Worm (Caenorhabditis elegans) whole organism, L3 larva: Measurements from ENCODE around the gene K04F1.9.

ENCODE experiments used
- R02D3.7 ChIP-seq: fragments of 150-350 bp; optimal IDR thresholded peaks from 2 replicates; lab custom pipeline; 2014; ENCODE audit warnings: missing biosample characterization, missing genetic modification characterization
- ZK546.5 ChIP-seq: sonication (generic microtip); optimal IDR thresholded peaks from 2 replicates; lab custom pipeline; 2017; ENCODE audit warnings: missing biosample characterization, missing genetic modification characterization
- aly-2 ChIP-seq: fragments of 150-350 bp; optimal IDR thresholded peaks from 2 replicates; lab custom pipeline; 2014; ENCODE audit warnings: missing biosample characterization, missing genetic modification characterization
- ama-1 ChIP-seq: fragments of 150-350 bp; optimal IDR thresholded peaks from 2 replicates; lab custom pipeline; 2018
- ceh-16 ChIP-seq: sonication (generic microtip); optimal IDR thresholded peaks from 2 replicates; lab custom pipeline; 2017; ENCODE audit warnings: missing biosample characterization, missing genetic modification characterization
- ceh-82 ChIP-seq: fragments of 150-350 bp; optimal IDR thresholded peaks from 2 replicates; lab custom pipeline; 2014; ENCODE audit warnings: missing biosample characterization, missing genetic modification characterization
- ceh-9 ChIP-seq: sonication (generic microtip); optimal IDR thresholded peaks from 2 replicates; lab custom pipeline; 2018; ENCODE audit warnings: missing biosample characterization, missing genetic modification characterization
- egl-5 ChIP-seq: fragments of 150-350 bp; optimal IDR thresholded peaks from 2 replicates; lab custom pipeline; 2017; ENCODE audit warnings: missing biosample characterization, missing genetic modification reagents, missing genetic modification characterization, inconsistent platforms
- elt-2 ChIP-seq: sonication (generic microtip); optimal IDR thresholded peaks from 2 replicates; lab custom pipeline; 2016; ENCODE audit warnings: missing genetic modification reagents, mild to moderate bottlenecking, missing genetic modification characterization, missing compliant biosample characterization
- eor-1 ChIP-seq, 2 experiments: fragments of 150-350 bp; optimal IDR thresholded peaks; 2 replicates each; lab custom pipeline; 2014 to 2018; ENCODE audit warnings: missing biosample characterization in 2 of 2, missing genetic modification characterization in 2 of 2
- fkh-10 ChIP-seq: sonication (generic microtip); optimal IDR thresholded peaks from 2 replicates; lab custom pipeline; 2017; ENCODE audit warnings: missing biosample characterization, missing genetic modification reagents, missing genetic modification characterization
- fkh-2 ChIP-seq: fragments of 150-350 bp; optimal IDR thresholded peaks from 2 replicates; lab custom pipeline; 2014; ENCODE audit warnings: missing biosample characterization, missing genetic modification reagents, missing genetic modification characterization
- hmg-11 ChIP-seq: sonication (generic microtip); optimal IDR thresholded peaks from 2 replicates; lab custom pipeline; 2016; ENCODE audit warnings: missing genetic modification characterization, missing compliant biosample characterization
- jun-1 ChIP-seq: fragments of 150-350 bp; optimal IDR thresholded peaks from 2 replicates; lab custom pipeline; 2014; ENCODE audit warnings: missing biosample characterization, missing genetic modification reagents, missing genetic modification characterization
- lin-15B ChIP-seq: fragments of 150-350 bp; optimal IDR thresholded peaks from 2 replicates; lab custom pipeline; 2014; ENCODE audit warnings: missing biosample characterization, missing genetic modification characterization
- lsy-12 ChIP-seq: sonication (generic microtip); optimal IDR thresholded peaks from 2 replicates; lab custom pipeline; 2016; ENCODE audit warnings: mild to moderate bottlenecking, missing genetic modification characterization, missing compliant biosample characterization
- mdl-1 ChIP-seq: fragments of 150-350 bp; optimal IDR thresholded peaks from 2 replicates; lab custom pipeline; 2014; ENCODE audit warnings: missing biosample characterization, missing genetic modification characterization
- mml-1 ChIP-seq: fragments of 150-350 bp; sonication (generic microtip); optimal IDR thresholded peaks from 3 replicates; lab custom pipeline; 2014; ENCODE audit warnings: missing biosample characterization, missing genetic modification characterization
- nfya-1 ChIP-seq: sonication (generic microtip); optimal IDR thresholded peaks from 2 replicates; lab custom pipeline; 2017; ENCODE audit warnings: missing genetic modification characterization, mild to moderate bottlenecking, missing compliant biosample characterization, antibody characterized with exemption, moderate library complexity; ENCODE audit not compliant: insufficient read depth
- nhr-11 ChIP-seq: fragments of 150-350 bp; optimal IDR thresholded peaks from 2 replicates; lab custom pipeline; 2014; ENCODE audit warnings: missing biosample characterization, missing genetic modification characterization
- nhr-12 ChIP-seq: fragments of 150-350 bp; optimal IDR thresholded peaks from 2 replicates; lab custom pipeline; 2014; ENCODE audit warnings: missing biosample characterization, missing genetic modification characterization
- nhr-23 ChIP-seq: fragments of 150-350 bp; optimal IDR thresholded peaks from 2 replicates; lab custom pipeline; 2014; ENCODE audit warnings: missing biosample characterization, missing genetic modification reagents, missing genetic modification characterization
- nhr-28 ChIP-seq: fragments of 150-350 bp; optimal IDR thresholded peaks from 2 replicates; lab custom pipeline; 2014; ENCODE audit warnings: missing biosample characterization, missing genetic modification characterization
- nhr-43 ChIP-seq: sonication (generic microtip); optimal IDR thresholded peaks from 2 replicates; lab custom pipeline; 2016; ENCODE audit warnings: mild to moderate bottlenecking, missing genetic modification characterization, missing compliant biosample characterization; ENCODE audit not compliant: poor library complexity, severe bottlenecking
- nhr-67 ChIP-seq: fragments of 150-350 bp; optimal IDR thresholded peaks from 2 replicates; lab custom pipeline; 2014; ENCODE audit warnings: missing biosample characterization, missing genetic modification characterization
- nhr-76 ChIP-seq: fragments of 150-350 bp; sonication (generic microtip); optimal IDR thresholded peaks from 5 replicates; lab custom pipeline; 2014; ENCODE audit warnings: missing biosample characterization, missing genetic modification characterization
- nhr-77 ChIP-seq: fragments of 150-350 bp; optimal IDR thresholded peaks from 2 replicates; lab custom pipeline; 2014; ENCODE audit warnings: missing biosample characterization, missing genetic modification characterization
- pha-4 ChIP-seq: fragments of 150-350 bp; optimal IDR thresholded peaks from 2 replicates; lab custom pipeline; 2014; ENCODE audit warnings: missing biosample characterization, missing genetic modification reagents, missing genetic modification characterization
- pqm-1 ChIP-seq: fragments of 150-350 bp; optimal IDR thresholded peaks from 2 replicates; lab custom pipeline; 2017; ENCODE audit warnings: missing biosample characterization, missing genetic modification characterization, inconsistent platforms
- sea-2 ChIP-seq: fragments of 150-350 bp; sonication (generic microtip); optimal IDR thresholded peaks from 4 replicates; lab custom pipeline; 2014; ENCODE audit warnings: missing biosample characterization, missing genetic modification reagents, missing genetic modification characterization
- skn-1 ChIP-seq: fragments of 150-350 bp; optimal IDR thresholded peaks from 2 replicates; lab custom pipeline; 2014; ENCODE audit warnings: missing biosample characterization, missing genetic modification characterization
- snpc-4 ChIP-seq: fragments of 150-350 bp; optimal IDR thresholded peaks from 2 replicates; lab custom pipeline; 2014; ENCODE audit warnings: missing biosample characterization, missing genetic modification characterization
- tbx-2 ChIP-seq: sonication (generic microtip); optimal IDR thresholded peaks from 2 replicates; lab custom pipeline; 2016; ENCODE audit warnings: mild to moderate bottlenecking, missing genetic modification characterization, missing compliant biosample characterization
- unc-39 ChIP-seq: sonication (generic microtip); optimal IDR thresholded peaks from 4 replicates; lab custom pipeline; 2017; ENCODE audit warnings: missing biosample characterization, missing genetic modification characterization
- unc-62 ChIP-seq: fragments of 150-350 bp; sonication (generic microtip); optimal IDR thresholded peaks from 4 replicates; lab custom pipeline; 2014; ENCODE audit warnings: missing biosample characterization, missing genetic modification reagents, missing genetic modification characterization
- zag-1 ChIP-seq: fragments of 150-350 bp; optimal IDR thresholded peaks from 2 replicates; lab custom pipeline; 2014; ENCODE audit warnings: missing biosample characterization, missing genetic modification characterization
- ztf-11 ChIP-seq: fragments of 150-350 bp; optimal IDR thresholded peaks from 2 replicates; lab custom pipeline; 2014; ENCODE audit warnings: missing biosample characterization, missing genetic modification characterization
- ztf-4 ChIP-seq: fragments of 150-350 bp; optimal IDR thresholded peaks from 2 replicates; lab custom pipeline; 2014; ENCODE audit warnings: missing biosample characterization, missing genetic modification characterization

K04F1.9 gene

ce11 chrV:1668216-1668615 is 3.2 kb downstream of the K04F1.9 start, which contains the start of gene irld-42:
Gene irld-42, plus strand, starts transcription at chrV:1668516.
- TF ChIP-seq nhr-67 (tag; lab: Kevin White, UChicago), result no peak
- TF ChIP-seq tbx-2, result no peak
- no peak for TF ChIP-seq nhr-28 (tag; lab: Kevin White, UChicago)
- TF ChIP-seq ztf-11 (tag; lab: Kevin White, UChicago), result no peak
- TF ChIP-seq, all 47 proteins: peak for 0

ce11 chrV:1678228-1678627 is 13.2 kb downstream of the K04F1.9 start, which contains the start of gene srw-98:
Gene srw-98, minus strand, starts transcription at chrV:1678328.
- TF ChIP-seq nhr-23 (tag; lab: Kevin White, UChicago) (no peak), eor-1 (tag; optimal IDR thresholded peaks at IDR 0.05; lab: Kevin White, UChicago) (no peak), R02D3.7 (tag; lab: Kevin White, UChicago) (no peak), ama-1 (lab: Kevin White, UChicago) (no peak), ztf-11 (tag; lab: Kevin White, UChicago) (no peak), ZK546.5 (tag; lab: Kevin White, UChicago) (no peak), mdl-1 (tag; lab: Kevin White, UChicago) (no peak), nhr-43 (tag; lab: Kevin White, UChicago) (no peak), nhr-77 (no peak), aly-2 (tag; lab: Kevin White, UChicago) (no peak), skn-1 (no peak), nhr-12 (no peak), nhr-11 (tag; lab: Kevin White, UChicago) (no peak), snpc-4 (tag; lab: Kevin White, UChicago) (no peak), lsy-12 (tag; lab: Kevin White, UChicago) (no peak), ztf-4 (tag; lab: Kevin White, UChicago) (no peak), elt-2 (tag; lab: Kevin White, UChicago) (no peak), zag-1 (tag; lab: Kevin White, UChicago) (no peak)

- TF ChIP-seq ceh-9 (tag; lab: Kevin White, UChicago) (no peak), nhr-77 (no peak), egl-5 (tag; lab: Kevin White, UChicago) (no peak), ceh-82 (tag; lab: Kevin White, UChicago) (no peak), pqm-1 (tag; lab: Kevin White, UChicago) (no peak), pha-4 (no peak), R02D3.7 (tag; lab: Kevin White, UChicago) (no peak), ama-1 (lab: Kevin White, UChicago) (no peak), ztf-4 (tag; lab: Kevin White, UChicago) (no peak), sea-2 (no peak), nhr-76 (tag; lab: Kevin White, UChicago) (no peak), aly-2 (tag; lab: Kevin White, UChicago) (no peak), jun-1 (tag; lab: Kevin White, UChicago) (no peak)
These were observed 15.7 kb downstream of the K04F1.9 start, which contains the start of gene srw-91 for ce11 chrV:1680770-1681169. Gene srw-91, minus strand, starts transcription at chrV:1680870.

- no peak for TF ChIP-seq elt-2 (tag; lab: Kevin White, UChicago)
- no peak for TF ChIP-seq unc-62 (GFP tag; lab: Kevin White, UChicago)
- no peak for TF ChIP-seq mml-1
- no peak for TF ChIP-seq tbx-2
- TF ChIP-seq ama-1 (lab: Kevin White, UChicago), result no peak
- TF ChIP-seq nhr-12, result no peak
- no peak for TF ChIP-seq mdl-1 (tag; lab: Kevin White, UChicago)
- TF ChIP-seq ceh-16 (tag; lab: Kevin White, UChicago), result no peak
- no peak for TF ChIP-seq sea-2
- no peak for TF ChIP-seq nhr-77
- no peak for TF ChIP-seq unc-39 (tag; lab: Kevin White, UChicago)
These were observed 17.3 kb downstream of the K04F1.9 start, which contains the start of gene srh-3 for ce11 chrV:1682279-1682678. Gene srh-3, plus strand, starts transcription at chrV:1682579.

- TF ChIP-seq ama-1 (lab: Kevin White, UChicago), result no peak
- no peak for TF ChIP-seq hmg-11 (tag; lab: Kevin White, UChicago)
- TF ChIP-seq ZK546.5 (tag; lab: Kevin White, UChicago), result no peak
- TF ChIP-seq nhr-67 (tag; lab: Kevin White, UChicago), result no peak
- no peak for TF ChIP-seq mdl-1 (tag; lab: Kevin White, UChicago)
- no peak for TF ChIP-seq fkh-2
- no peak for TF ChIP-seq mml-1
- no peak for TF ChIP-seq nfya-1 (tag; lab: Kevin White, UChicago)
- no peak for TF ChIP-seq fkh-10 (GFP tag; lab: Kevin White, UChicago)
- no peak for TF ChIP-seq ceh-82 (tag; lab: Kevin White, UChicago)
- no peak for TF ChIP-seq jun-1 (tag; lab: Kevin White, UChicago)
- no peak for TF ChIP-seq pqm-1 (tag; lab: Kevin White, UChicago)
- no peak for TF ChIP-seq lin-15B (tag; lab: Kevin White, UChicago)
These were observed 20.3 kb downstream of the K04F1.9 start, which contains the start of gene srh-5 for ce11 chrV:1685328-1685727. Gene srh-5, plus strand, starts transcription at chrV:1685628.
